Fruit fly (Drosophila melanogaster): Measurements from ENCODE around the gene Rpn3.

dm6 chr2L:19012776-19013328 is 38.7 kb upstream of the Rpn3 start:
- TF ChIP-seq kay (GFP tag; ENCODE audit: borderline replicate concordance), result no peak
- TF ChIP-seq CG7045 (GFP tag; optimal IDR thresholded peaks at IDR 0.05), result no peak
- no peak for TF ChIP-seq bab1 (GFP tag; optimal IDR thresholded peaks at IDR 0.05)
- TF ChIP-seq Mnt (GFP tag; optimal IDR thresholded peaks at IDR 0.05), result no peak
- TF ChIP-seq cnc (optimal IDR thresholded peaks at IDR 0.05), result no peak
- TF ChIP-seq CG14711 (tag; optimal IDR thresholded peaks at IDR 0.05), result no peak
- no peak for TF ChIP-seq cic (GFP tag; optimal IDR thresholded peaks at IDR 0.05)
- no peak for TF ChIP-seq ovo (GFP tag; optimal IDR thresholded peaks at IDR 0.05)
